Worm (Caenorhabditis elegans) whole organism, L4 larva: ENCODE measurements around the gene inpp-1.

Experiments
- F10B5.3 ChIP-seq: sonication (generic microtip); optimal IDR thresholded peaks from 2 replicates; lab custom pipeline; 2016; ENCODE audit warnings: mild to moderate bottlenecking, missing genetic modification characterization, missing compliant biosample characterization
- F44E2.7 ChIP-seq: fragments of 200-800 bp; sonication (Bioruptor generic); IDR thresholded peaks from 2 replicates; pipeline ENCODE4 v2.1.2; 2022; ENCODE audit warnings: missing genetic modification characterization, missing compliant biosample characterization
- R02D3.7 ChIP-seq: fragments of 150-350 bp; sonication (generic microtip); optimal IDR thresholded peaks from 3 replicates; lab custom pipeline; 2014; ENCODE audit warnings: missing biosample characterization, missing genetic modification characterization
- T26A8.4 ChIP-seq: fragments of 200-800 bp; sonication (Bioruptor generic); IDR thresholded peaks from 2 replicates; pipeline ENCODE4 v1.3.6; 2022; ENCODE audit warnings: missing genetic modification characterization, missing compliant biosample characterization
- Y105C5A.15 ChIP-seq: fragments of 200-800 bp; sonication (Bioruptor generic); IDR thresholded peaks from 2 replicates; pipeline ENCODE4 v1.3.6; 2022; ENCODE audit warnings: missing genetic modification characterization, missing compliant biosample characterization
- Y5F2A.4 ChIP-seq: fragments of 200-800 bp; sonication (Bioruptor generic); optimal IDR thresholded peaks from 2 replicates; lab custom pipeline; 2018; ENCODE audit warnings: mild to moderate bottlenecking, missing genetic modification characterization, missing compliant biosample characterization
- ZK337.2 ChIP-seq: fragments of 200-800 bp; sonication (Bioruptor generic); IDR thresholded peaks from 2 replicates; pipeline ENCODE4 v1.3.6; 2022; ENCODE audit warnings: missing genetic modification reagents, missing genetic modification characterization, missing compliant biosample characterization
- aha-1 ChIP-seq: fragments of 150-350 bp; peaks from one replicate; lab custom pipeline; 2014; ENCODE audit warnings: missing biosample characterization, missing genetic modification characterization
- arid-1 ChIP-seq: fragments of 200-800 bp; sonication (Bioruptor generic); conservative IDR thresholded peaks from 2 replicates; pipeline ENCODE4 v1.3.6; 2022; ENCODE audit warnings: missing genetic modification reagents, missing genetic modification characterization, missing compliant biosample characterization
- ceh-32 ChIP-seq: sonication (generic microtip); optimal IDR thresholded peaks from 2 replicates; lab custom pipeline; 2016; ENCODE audit warnings: mild to moderate bottlenecking, missing genetic modification characterization, missing compliant biosample characterization; ENCODE audit not compliant: poor library complexity
- ceh-62 ChIP-seq: sonication (generic microtip); optimal IDR thresholded peaks from 2 replicates; lab custom pipeline; 2017; ENCODE audit warnings: missing biosample characterization, missing genetic modification characterization
- ctbp-1 ChIP-seq: fragments of 200-800 bp; sonication (Bioruptor generic); IDR thresholded peaks from 2 replicates; pipeline ENCODE4 v1.3.6; 2022; ENCODE audit warnings: missing genetic modification reagents, missing genetic modification characterization, missing compliant biosample characterization
- daf-16 ChIP-seq, 3 experiments: sonication (generic microtip); optimal IDR thresholded peaks; 2 replicates each; lab custom pipeline; 2016 to 2017; ENCODE audit warnings: missing genetic modification characterization in 3 of 3, missing genetic modification reagents in 3 of 3, mild to moderate bottlenecking in 2 of 3, missing compliant biosample characterization in 2 of 3, missing biosample characterization in 1 of 3, moderate library complexity in 1 of 3
- daf-19 ChIP-seq: fragments of 200-800 bp; sonication (Bioruptor generic); conservative IDR thresholded peaks from 2 replicates; pipeline ENCODE4 v1.3.6; 2022; ENCODE audit warnings: missing genetic modification characterization, missing compliant biosample characterization
- daf-8 ChIP-seq: fragments of 200-800 bp; sonication (Bioruptor generic); IDR thresholded peaks from 2 replicates; pipeline ENCODE4 v1.3.6; 2022; ENCODE audit warnings: missing genetic modification characterization, missing compliant biosample characterization
- dve-1 ChIP-seq: sonication (generic microtip); optimal IDR thresholded peaks from 2 replicates; lab custom pipeline; 2017; ENCODE audit warnings: antibody characterized with exemption, mild to moderate bottlenecking, missing genetic modification characterization, missing compliant biosample characterization; ENCODE audit not compliant: insufficient read depth
- egl-43 ChIP-seq: fragments of 200-800 bp; sonication (Bioruptor generic); IDR thresholded peaks from 2 replicates; pipeline ENCODE4 v1.3.6; 2022; ENCODE audit warnings: missing genetic modification reagents, missing genetic modification characterization, missing compliant biosample characterization
- gei-8 ChIP-seq: fragments of 200-800 bp; sonication (Bioruptor generic); optimal IDR thresholded peaks from 2 replicates; lab custom pipeline; 2018; ENCODE audit warnings: mild to moderate bottlenecking, missing genetic modification characterization, missing compliant biosample characterization
- hlh-11 ChIP-seq: fragments of 200-800 bp; sonication (Bioruptor generic); optimal IDR thresholded peaks from 2 replicates; lab custom pipeline; 2018; ENCODE audit warnings: mild to moderate bottlenecking, missing genetic modification characterization, missing compliant biosample characterization
- jun-1 ChIP-seq: fragments of 150-350 bp; optimal IDR thresholded peaks from 2 replicates; lab custom pipeline; 2014; ENCODE audit warnings: missing biosample characterization, missing genetic modification reagents, missing genetic modification characterization
- lin-1 ChIP-seq: fragments of 200-800 bp; sonication (Bioruptor generic); IDR thresholded peaks from 2 replicates; pipeline ENCODE4 v1.3.6; 2022; ENCODE audit warnings: missing genetic modification reagents, missing genetic modification characterization, missing compliant biosample characterization
- lin-29 ChIP-seq: fragments of 200-800 bp; sonication (Bioruptor generic); IDR thresholded peaks from 2 replicates; pipeline ENCODE4 v1.3.6; 2022; ENCODE audit warnings: missing genetic modification reagents, missing genetic modification characterization, missing compliant biosample characterization
- lin-38 ChIP-seq: fragments of 200-800 bp; sonication (Bioruptor generic); IDR thresholded peaks from 2 replicates; pipeline ENCODE4 v1.3.6; 2022; ENCODE audit warnings: missing genetic modification reagents, missing genetic modification characterization, missing compliant biosample characterization
- madf-5 ChIP-seq, 2 experiments: fragments of 200-800 bp; sonication (Bioruptor generic); IDR thresholded peaks; 2 replicates each; pipeline ENCODE4 v1.3.6; 2022; ENCODE audit warnings: missing compliant biosample characterization in 2 of 2, missing genetic modification characterization in 2 of 2
- madf-9 ChIP-seq: fragments of 200-800 bp; sonication (Bioruptor generic); conservative IDR thresholded peaks from 2 replicates; pipeline ENCODE4 v1.3.6; 2022; ENCODE audit warnings: missing genetic modification reagents, missing genetic modification characterization, missing compliant biosample characterization
- mdl-1 ChIP-seq, 2 experiments: fragments of 150-350 bp in 1 of 2; sonication (generic microtip) in 1 of 2; optimal IDR thresholded peaks; 2 replicates each; lab custom pipeline; 2014 to 2017; ENCODE audit warnings: missing biosample characterization in 2 of 2, missing genetic modification characterization in 2 of 2
- mep-1 ChIP-seq: fragments of 150-350 bp; sonication (generic microtip); optimal IDR thresholded peaks from 3 replicates; lab custom pipeline; 2014; ENCODE audit warnings: missing biosample characterization, missing genetic modification characterization
- mxl-3 ChIP-seq: fragments of 200-800 bp; sonication (Bioruptor generic); optimal IDR thresholded peaks from 2 replicates; lab custom pipeline; 2018; ENCODE audit warnings: mild to moderate bottlenecking, missing genetic modification characterization, missing compliant biosample characterization
- nhr-102 ChIP-seq: sonication (generic microtip); optimal IDR thresholded peaks from 2 replicates; lab custom pipeline; 2016; ENCODE audit warnings: mild to moderate bottlenecking, missing genetic modification characterization, moderate library complexity, missing compliant biosample characterization
- nhr-237 ChIP-seq: sonication (generic microtip); optimal IDR thresholded peaks from 2 replicates; lab custom pipeline; 2017; ENCODE audit warnings: missing biosample characterization, missing genetic modification characterization
- nhr-28 ChIP-seq: fragments of 150-350 bp; optimal IDR thresholded peaks from 2 replicates; lab custom pipeline; 2014; ENCODE audit warnings: missing biosample characterization, missing genetic modification characterization
- pha-4 ChIP-seq, 2 experiments: fragments of 150-350 bp in 1 of 2; fragments of 200-800 bp in 1 of 2; sonication (Bioruptor generic) in 1 of 2; IDR thresholded peaks in 1 of 2; optimal IDR thresholded peaks in 1 of 2; 2 replicates each; pipeline versions ENCODE4 v1.3.6 to Lab custom; 2014 to 2022; ENCODE audit warnings: missing genetic modification characterization in 2 of 2, missing genetic modification reagents in 2 of 2, missing biosample characterization in 1 of 2, missing compliant biosample characterization in 1 of 2
- php-3 ChIP-seq: fragments of 200-800 bp; sonication (Bioruptor generic); IDR thresholded peaks from 2 replicates; pipeline ENCODE4 v1.3.6; 2022; ENCODE audit warnings: missing genetic modification reagents, missing genetic modification characterization, missing compliant biosample characterization
- pqm-1 ChIP-seq: sonication (generic microtip); optimal IDR thresholded peaks from 2 replicates; lab custom pipeline; 2017; ENCODE audit warnings: missing biosample characterization, missing genetic modification characterization
- saeg-2 ChIP-seq: fragments of 200-800 bp; sonication (Bioruptor generic); IDR thresholded peaks from 2 replicates; pipeline ENCODE4 v1.3.6; 2022; ENCODE audit warnings: missing genetic modification reagents, missing genetic modification characterization, missing compliant biosample characterization
- sdz-12 ChIP-seq: fragments of 200-800 bp; sonication (Bioruptor generic); optimal IDR thresholded peaks from 2 replicates; lab custom pipeline; 2018; ENCODE audit warnings: mild to moderate bottlenecking, missing genetic modification characterization, missing compliant biosample characterization
- set-16 ChIP-seq: fragments of 200-800 bp; sonication (Bioruptor generic); IDR thresholded peaks from 2 replicates; pipeline ENCODE4 v1.3.6; 2022; ENCODE audit warnings: missing genetic modification reagents, missing genetic modification characterization, missing compliant biosample characterization
- snpc-4 ChIP-seq: fragments of 150-350 bp; optimal IDR thresholded peaks from 2 replicates; lab custom pipeline; 2014; ENCODE audit warnings: missing biosample characterization, missing genetic modification characterization
- spr-3 ChIP-seq: fragments of 200-800 bp; sonication (Bioruptor generic); optimal IDR thresholded peaks from 2 replicates; lab custom pipeline; 2018; ENCODE audit warnings: mild to moderate bottlenecking, missing genetic modification characterization, missing compliant biosample characterization
- tra-1 ChIP-seq: fragments of 200-800 bp; sonication (Bioruptor generic); IDR thresholded peaks from 2 replicates; pipeline ENCODE4 v1.3.6; 2022; ENCODE audit warnings: missing genetic modification reagents, missing genetic modification characterization, missing compliant biosample characterization
- zip-2 ChIP-seq: fragments of 150-350 bp; optimal IDR thresholded peaks from 2 replicates; lab custom pipeline; 2014; ENCODE audit warnings: missing biosample characterization, missing genetic modification characterization
- ztf-7 ChIP-seq: fragments of 150-350 bp; optimal IDR thresholded peaks from 2 replicates; lab custom pipeline; 2014; ENCODE audit warnings: missing biosample characterization, missing genetic modification characterization

The inpp-1 gene

ce11 chrIV:10810820-10811219, 37.1 kb upstream of the inpp-1 start (continued):
- TF ChIP-seq aha-1 (tag; lab: Kevin White, UChicago), result peak; percentile 85
- no peak for TF ChIP-seq daf-16 (GFP tag; optimal IDR thresholded peaks at IDR 0.05; lab: Kevin White, UChicago)
- peak; percentile 60 for TF ChIP-seq daf-16 (tag; optimal IDR thresholded peaks at IDR 0.05; lab: Kevin White, UChicago)
- no peak for TF ChIP-seq zip-2 (tag; lab: Kevin White, UChicago)
- 0 out of 2 replicates have a peak, but pooled peaks have one; percentile 35 for TF ChIP-seq tra-1
- peak; percentile 92 for TF ChIP-seq pqm-1 (tag; lab: Kevin White, UChicago)
- no peak for TF ChIP-seq nhr-102
- TF ChIP-seq snpc-4 (tag; lab: Kevin White, UChicago), result no peak
- no peak for TF ChIP-seq ceh-32 (tag; lab: Kevin White, UChicago)

- TF ChIP-seq aha-1 (tag; lab: Kevin White, UChicago) (peak; percentile 56), mdl-1 (tag; optimal IDR thresholded peaks at IDR 0.05; lab: Kevin White, UChicago) (no peak), spr-3 (GFP tag; lab: Kevin White, UChicago) (no peak), set-16 (GFP tag; lab: Robert Waterston, UW) (no peak), F44E2.7 (GFP tag; lab: Robert Waterston, UW) (no peak), mep-1 (tag; lab: Kevin White, UChicago) (no peak), mxl-3 (GFP tag; lab: Kevin White, UChicago) (no peak), T26A8.4 (no peak)
Measured at ce11 chrIV:10803973-10804372, 30.3 kb upstream of the inpp-1 start.

ce11 chrIV:10799354-10799753, 25.6 kb upstream of the inpp-1 start, which contains the start of gene zipt-2.1:
Gene zipt-2.1 (plus strand): TSS chrIV:10799654.
- no peak for TF ChIP-seq pha-4 (GFP tag; IDR thresholded peaks at IDR 0.05; lab: Robert Waterston, UW)
- TF ChIP-seq pha-4 (tag; optimal IDR thresholded peaks at IDR 0.05; lab: Kevin White, UChicago), result no peak
- no peak for TF ChIP-seq madf-9 (GFP tag; lab: Robert Waterston, UW)
- no peak for TF ChIP-seq lin-38 (GFP tag; lab: Robert Waterston, UW)
- TF ChIP-seq aha-1 (tag; lab: Kevin White, UChicago), result peak; percentile 67

ce11 chrIV:10798604-10799003, 24.9 kb upstream of the inpp-1 start:
- TF ChIP-seq R02D3.7 (tag; lab: Kevin White, UChicago) (no peak), arid-1 (GFP tag; lab: Robert Waterston, UW) (no peak), daf-16 (GFP tag; optimal IDR thresholded peaks at IDR 0.05; lab: Kevin White, UChicago) (no peak), daf-16 (tag; optimal IDR thresholded peaks at IDR 0.05; lab: Kevin White, UChicago) (peak; percentile 25), jun-1 (no peak), dve-1 (tag; lab: Kevin White, UChicago) (peak; percentile 13), nhr-237 (no peak), Y105C5A.15 (GFP tag; lab: Robert Waterston, UW) (no peak), F10B5.3 (tag; lab: Kevin White, UChicago) (no peak), ztf-7 (tag; lab: Kevin White, UChicago) (no peak), pqm-1 (tag; lab: Kevin White, UChicago) (peak; percentile 44), egl-43 (GFP tag; lab: Robert Waterston, UW) (no peak), saeg-2 (GFP tag; lab: Robert Waterston, UW) (no peak), nhr-28 (tag; lab: Kevin White, UChicago) (peak; percentile 74), Y5F2A.4 (no peak), spr-3 (GFP tag; lab: Kevin White, UChicago) (no peak)

- TF ChIP-seq ZK337.2, result no peak
- no peak for TF ChIP-seq daf-8 (GFP tag; lab: Robert Waterston, UW)
- no peak for TF ChIP-seq mep-1 (tag; lab: Kevin White, UChicago)
- no peak for TF ChIP-seq ztf-7 (tag; lab: Kevin White, UChicago)
- no peak for TF ChIP-seq ctbp-1 (GFP tag; lab: Robert Waterston, UW)
- TF ChIP-seq lin-29, result no peak
- TF ChIP-seq snpc-4 (tag; lab: Kevin White, UChicago), result no peak
- TF ChIP-seq ceh-62, result no peak
- no peak for TF ChIP-seq daf-19 (GFP tag; lab: Robert Waterston, UW)
- no peak for TF ChIP-seq php-3 (GFP tag; lab: Robert Waterston, UW)
- no peak for TF ChIP-seq lin-1
- TF ChIP-seq gei-8 (GFP tag; lab: Kevin White, UChicago), result no peak
- TF ChIP-seq Y5F2A.4, result no peak
- TF ChIP-seq nhr-237, result no peak
- peak; percentile 21 for TF ChIP-seq pqm-1 (tag; lab: Kevin White, UChicago)
- TF ChIP-seq sdz-12 (GFP tag; lab: Kevin White, UChicago), result no peak
- peak; percentile 45 for TF ChIP-seq hlh-11 (tag; lab: Kevin White, UChicago)
- TF ChIP-seq ceh-32 (tag; lab: Kevin White, UChicago), result no peak
- TF ChIP-seq madf-5 (GFP tag; IDR thresholded peaks at IDR 0.05; lab: Robert Waterston, UW), result no peak
Measured at ce11 chrIV:10796707-10797106, 23.0 kb upstream of the inpp-1 start.
